Worm (Caenorhabditis elegans) whole organism, midembryonic: Measurements from ENCODE around the gene F53F8.4.

ENCODE experiments used
- T22C8.4 ChIP-seq: fragments of 200-800 bp; sonication (Bioruptor generic); IDR thresholded peaks from 2 replicates; pipeline ENCODE4 v1.3.6; 2022; ENCODE audit warnings: missing genetic modification characterization, missing compliant biosample characterization
- cog-1 ChIP-seq: sonication (generic microtip); optimal IDR thresholded peaks from 2 replicates; lab custom pipeline; 2016; ENCODE audit warnings: missing genetic modification characterization, missing compliant biosample characterization
- flt-1 ChIP-seq: fragments of 200-800 bp; sonication (Bioruptor generic); IDR thresholded peaks from 2 replicates; pipeline ENCODE4 v1.3.6; 2022; ENCODE audit warnings: missing genetic modification characterization, missing compliant biosample characterization
- klf-2 ChIP-seq: fragments of 200-800 bp; sonication (Bioruptor generic); conservative IDR thresholded peaks from 2 replicates; pipeline ENCODE4 v1.3.6; 2022; ENCODE audit warnings: missing genetic modification reagents, missing genetic modification characterization, missing compliant biosample characterization
- med-1 ChIP-seq: sonication (generic microtip); optimal IDR thresholded peaks from 2 replicates; lab custom pipeline; 2017; ENCODE audit warnings: missing genetic modification characterization, mild to moderate bottlenecking, missing compliant biosample characterization, antibody characterized with exemption, missing genetic modification reagents; ENCODE audit not compliant: insufficient read depth
- ref-1 ChIP-seq: fragments of 200-800 bp; sonication (Bioruptor generic); conservative IDR thresholded peaks from 2 replicates; pipeline ENCODE4 v1.3.6; 2022; ENCODE audit warnings: missing genetic modification reagents, missing genetic modification characterization, missing compliant biosample characterization
- tab-1 ChIP-seq: fragments of 200-800 bp; sonication (Bioruptor generic); IDR thresholded peaks from 2 replicates; pipeline ENCODE4 v1.3.6; 2022; ENCODE audit warnings: missing genetic modification characterization, missing compliant biosample characterization
- ztf-23 ChIP-seq: fragments of 200-800 bp; sonication (Bioruptor generic); IDR thresholded peaks from 2 replicates; pipeline ENCODE4 v1.3.6; 2022; ENCODE audit warnings: missing genetic modification reagents, missing genetic modification characterization, missing compliant biosample characterization
- ztf-29 ChIP-seq: fragments of 200-800 bp; sonication (Bioruptor generic); IDR thresholded peaks from 2 replicates; pipeline ENCODE4 v1.3.6; 2022; ENCODE audit warnings: missing genetic modification reagents, missing genetic modification characterization, missing compliant biosample characterization

F53F8.4 gene

ce11 chrV:20648868-20649267 lies 42.6 kb downstream of the F53F8.4 start:
- TF ChIP-seq klf-2 (GFP tag; lab: Robert Waterston, UW) = no peak
- TF ChIP-seq ztf-23 (GFP tag; lab: Robert Waterston, UW) = no peak
- TF ChIP-seq T22C8.4 (GFP tag; lab: Robert Waterston, UW) = no peak
- no peak for TF ChIP-seq flt-1 (GFP tag; lab: Robert Waterston, UW)
- no peak for TF ChIP-seq cog-1 (tag; lab: Kevin White, UChicago)
- no peak for TF ChIP-seq tab-1 (GFP tag; lab: Robert Waterston, UW)
- no peak for TF ChIP-seq med-1 (GFP tag; lab: Kevin White, UChicago)
- TF ChIP-seq ref-1 (GFP tag; lab: Robert Waterston, UW) = no peak
- no peak for TF ChIP-seq ztf-29 (GFP tag; lab: Robert Waterston, UW)

- TF ChIP-seq ztf-23 (GFP tag; lab: Robert Waterston, UW) (no peak), ztf-29 (GFP tag; lab: Robert Waterston, UW) (no peak), ref-1 (GFP tag; lab: Robert Waterston, UW) (no peak), flt-1 (GFP tag; lab: Robert Waterston, UW) (no peak), med-1 (GFP tag; lab: Kevin White, UChicago) (no peak), klf-2 (GFP tag; lab: Robert Waterston, UW) (no peak), tab-1 (GFP tag; lab: Robert Waterston, UW) (no peak), cog-1 (tag; lab: Kevin White, UChicago) (no peak), T22C8.4 (GFP tag; lab: Robert Waterston, UW) (no peak)
Observed at ce11 chrV:20645479-20645878, 46.0 kb downstream of the F53F8.4 start.

ce11 chrV:20641896-20642295 lies 49.6 kb downstream of the F53F8.4 start, which contains the start of gene srxa-15:
TSS of gene srxa-15 (plus strand) at chrV:20642196.
- TF ChIP-seq klf-2 (GFP tag; lab: Robert Waterston, UW) = no peak
- no peak for TF ChIP-seq ztf-23 (GFP tag; lab: Robert Waterston, UW)
- TF ChIP-seq cog-1 (tag; lab: Kevin White, UChicago) = no peak
- TF ChIP-seq flt-1 (GFP tag; lab: Robert Waterston, UW) = no peak
- TF ChIP-seq T22C8.4 (GFP tag; lab: Robert Waterston, UW) = no peak
- TF ChIP-seq ref-1 (GFP tag; lab: Robert Waterston, UW) = no peak
- no peak for TF ChIP-seq tab-1 (GFP tag; lab: Robert Waterston, UW)
- no peak for TF ChIP-seq med-1 (GFP tag; lab: Kevin White, UChicago)
- TF ChIP-seq ztf-29 (GFP tag; lab: Robert Waterston, UW) = no peak
